Fruit fly (Drosophila melanogaster) whole organism, prepupa: Measurements from ENCODE around the gene Wbp2.

Experiments
- Blimp-1 ChIP-seq: fragments of 200-800 bp; sonication (Bioruptor generic); optimal IDR thresholded peaks from 3 replicates; lab custom pipeline; 2017; ENCODE audit warnings: missing biosample characterization, missing genetic modification characterization, mild to moderate bottlenecking, moderate library complexity, missing genetic modification reagents
- CG10631 ChIP-seq: fragments of 200-800 bp; sonication (Bioruptor generic); optimal IDR thresholded peaks from 2 replicates; lab custom pipeline; 2016; ENCODE audit warnings: missing biosample characterization, missing genetic modification characterization
- CG10669 ChIP-seq: fragments of 200-800 bp; sonication (Bioruptor generic); optimal IDR thresholded peaks from 3 replicates; lab custom pipeline; 2018; ENCODE audit warnings: missing biosample characterization, mild to moderate bottlenecking, missing genetic modification characterization, moderate library complexity
- CG11294 ChIP-seq: fragments of 200-800 bp; sonication (Bioruptor generic); IDR thresholded peaks from 2 replicates; pipeline ENCODE4 v1.3.6; 2022; ENCODE audit warnings: missing biosample characterization, missing genetic modification characterization
- CG11762 ChIP-seq: fragments of 200-800 bp; sonication (Bioruptor generic); optimal IDR thresholded peaks from 3 replicates; lab custom pipeline; 2016; ENCODE audit warnings: missing biosample characterization, missing genetic modification characterization; ENCODE audit not compliant: insufficient read depth
- CG11902 ChIP-seq: fragments of 200-800 bp; sonication (Bioruptor generic); optimal IDR thresholded peaks from 3 replicates; lab custom pipeline; 2016; ENCODE audit warnings: missing biosample characterization, missing genetic modification characterization
- CG15336 ChIP-seq: fragments of 200-800 bp; sonication (Bioruptor generic); IDR thresholded peaks from 2 replicates; pipeline ENCODE4 v1.3.6; 2022; ENCODE audit warnings: missing biosample characterization, missing genetic modification characterization
- CG1621 ChIP-seq: fragments of 200-800 bp; sonication (Bioruptor generic); optimal IDR thresholded peaks from 3 replicates; lab custom pipeline; 2018; ENCODE audit warnings: missing biosample characterization, mild to moderate bottlenecking, missing genetic modification characterization
- CG16779 ChIP-seq: fragments of 200-800 bp; sonication (Bioruptor generic); optimal IDR thresholded peaks from 3 replicates; lab custom pipeline; 2017; ENCODE audit warnings: missing biosample characterization, mild to moderate bottlenecking, missing genetic modification characterization
- CG32006 ChIP-seq: fragments of 200-800 bp; sonication (Bioruptor generic); optimal IDR thresholded peaks from 3 replicates; lab custom pipeline; 2017; ENCODE audit warnings: missing biosample characterization, mild to moderate bottlenecking, missing genetic modification characterization
- CG34406 ChIP-seq: fragments of 200-800 bp; sonication (Bioruptor generic); optimal IDR thresholded peaks from 3 replicates; lab custom pipeline; 2016; ENCODE audit warnings: missing biosample characterization, missing genetic modification characterization
- CG3919 ChIP-seq: fragments of 200-800 bp; sonication (Bioruptor generic); optimal IDR thresholded peaks from 3 replicates; lab custom pipeline; 2016; ENCODE audit warnings: missing biosample characterization, missing genetic modification characterization
- CG4318 ChIP-seq: fragments of 200-800 bp; sonication (Bioruptor generic); optimal IDR thresholded peaks from 3 replicates; lab custom pipeline; 2017; ENCODE audit warnings: missing biosample characterization, mild to moderate bottlenecking, missing genetic modification characterization
- CG6163 ChIP-seq: fragments of 200-800 bp; sonication (Bioruptor generic); IDR thresholded peaks from 3 replicates; pipeline ENCODE4 v1.3.6; 2022; ENCODE audit warnings: missing biosample characterization, missing genetic modification characterization
- CG6276 ChIP-seq: fragments of 200-800 bp; sonication (Bioruptor generic); optimal IDR thresholded peaks from 2 replicates; lab custom pipeline; 2017; ENCODE audit warnings: missing biosample characterization, mild to moderate bottlenecking, missing genetic modification characterization
- CG6792 ChIP-seq: fragments of 200-800 bp; sonication (Bioruptor generic); optimal IDR thresholded peaks from 3 replicates; lab custom pipeline; 2016; ENCODE audit warnings: missing biosample characterization, missing genetic modification characterization
- CG6808 ChIP-seq: fragments of 200-800 bp; sonication (Bioruptor generic); optimal IDR thresholded peaks from 3 replicates; lab custom pipeline; 2017; ENCODE audit warnings: missing biosample characterization, missing genetic modification characterization, mild to moderate bottlenecking, moderate library complexity, missing genetic modification reagents
- CG7368 ChIP-seq: fragments of 200-800 bp; sonication (Bioruptor generic); optimal IDR thresholded peaks from 3 replicates; lab custom pipeline; 2016; ENCODE audit warnings: missing biosample characterization, missing genetic modification characterization
- CG8119 ChIP-seq: fragments of 200-800 bp; sonication (Bioruptor generic); IDR thresholded peaks from 3 replicates; pipeline ENCODE4 v1.3.6; 2022; ENCODE audit warnings: missing biosample characterization, missing genetic modification characterization
- CG8319 ChIP-seq: fragments of 200-800 bp; sonication (Bioruptor generic); optimal IDR thresholded peaks from 3 replicates; lab custom pipeline; 2016; ENCODE audit warnings: missing biosample characterization, missing genetic modification characterization
- CG8632 ChIP-seq: fragments of 200-800 bp; sonication (Bioruptor generic); optimal IDR thresholded peaks from 3 replicates; lab custom pipeline; 2016; ENCODE audit warnings: missing biosample characterization, missing genetic modification characterization
- CG9139 ChIP-seq: fragments of 200-800 bp; sonication (Bioruptor generic); optimal IDR thresholded peaks from 3 replicates; lab custom pipeline; 2017; ENCODE audit warnings: missing biosample characterization, mild to moderate bottlenecking, missing genetic modification characterization
- Eip75B ChIP-seq: fragments of 200-800 bp; sonication (Bioruptor generic); optimal IDR thresholded peaks from 3 replicates; lab custom pipeline; 2016; ENCODE audit warnings: missing biosample characterization, missing genetic modification characterization
- Eip78C ChIP-seq: fragments of 200-800 bp; sonication (Bioruptor generic); peaks from one replicate; lab custom pipeline; 2016; ENCODE audit warnings: missing biosample characterization, missing genetic modification characterization
- Eip93F ChIP-seq: fragments of 200-800 bp; sonication (Bioruptor generic); optimal IDR thresholded peaks from 2 replicates; lab custom pipeline; 2016; ENCODE audit warnings: missing biosample characterization, mild to moderate bottlenecking, missing genetic modification characterization
- Ets21C ChIP-seq: fragments of 200-800 bp; sonication (Bioruptor generic); optimal IDR thresholded peaks from 3 replicates; lab custom pipeline; 2016; ENCODE audit warnings: missing biosample characterization, missing genetic modification characterization
- Ets96B ChIP-seq: fragments of 200-800 bp; optimal IDR thresholded peaks from 2 replicates; lab custom pipeline; 2019; ENCODE audit warnings: missing biosample characterization, mild to moderate bottlenecking, missing genetic modification characterization, moderate library complexity
- Gug ChIP-seq: fragments of 200-800 bp; sonication (Bioruptor generic); IDR thresholded peaks from 2 replicates; pipeline ENCODE4 v1.3.6; 2022; ENCODE audit warnings: missing biosample characterization, missing genetic modification characterization
- Hr38 ChIP-seq: sonication (Bioruptor generic); optimal IDR thresholded peaks from 2 replicates; lab custom pipeline; 2016; ENCODE audit warnings: missing biosample characterization, missing genetic modification characterization
- Hr39 ChIP-seq: fragments of 200-800 bp; sonication (Bioruptor generic); optimal IDR thresholded peaks from 2 replicates; lab custom pipeline; 2016; ENCODE audit warnings: missing biosample characterization, missing genetic modification characterization
- Hr4 ChIP-seq: fragments of 200-800 bp; sonication (Bioruptor generic); optimal IDR thresholded peaks from 3 replicates; lab custom pipeline; 2016; ENCODE audit warnings: missing biosample characterization, missing genetic modification characterization
- Lpt ChIP-seq: fragments of 200-800 bp; sonication (Bioruptor generic); optimal IDR thresholded peaks from 3 replicates; lab custom pipeline; 2016; ENCODE audit warnings: missing biosample characterization, missing genetic modification characterization
- Met ChIP-seq: fragments of 200-800 bp; sonication (Bioruptor generic); optimal IDR thresholded peaks from 3 replicates; lab custom pipeline; 2016; ENCODE audit warnings: missing biosample characterization, missing genetic modification characterization
- OdsH ChIP-seq: fragments of 200-800 bp; sonication (Bioruptor generic); optimal IDR thresholded peaks from 3 replicates; lab custom pipeline; 2016; ENCODE audit warnings: missing biosample characterization, missing genetic modification characterization
- Smox ChIP-seq: fragments of 200-800 bp; sonication (Bioruptor generic); optimal IDR thresholded peaks from 3 replicates; lab custom pipeline; 2016; ENCODE audit warnings: missing biosample characterization, missing genetic modification characterization
- Sox102F ChIP-seq: fragments of 200-800 bp; sonication (Bioruptor generic); optimal IDR thresholded peaks from 2 replicates; lab custom pipeline; 2016; ENCODE audit warnings: missing biosample characterization, mild to moderate bottlenecking, missing genetic modification characterization
- Sox14 ChIP-seq: fragments of 200-800 bp; sonication (Bioruptor generic); optimal IDR thresholded peaks from 3 replicates; lab custom pipeline; 2016; ENCODE audit warnings: missing biosample characterization, missing genetic modification characterization
- Sox15 ChIP-seq: fragments of 200-800 bp; sonication (Bioruptor generic); optimal IDR thresholded peaks from 3 replicates; lab custom pipeline; 2016; ENCODE audit warnings: missing biosample characterization, missing genetic modification characterization
- achi ChIP-seq: fragments of 200-800 bp; sonication (Bioruptor generic); optimal IDR thresholded peaks from 3 replicates; lab custom pipeline; 2016; ENCODE audit warnings: missing biosample characterization, missing genetic modification characterization
- dac ChIP-seq: fragments of 200-800 bp; sonication (Bioruptor generic); optimal IDR thresholded peaks from 2 replicates; lab custom pipeline; 2017; ENCODE audit warnings: missing biosample characterization, mild to moderate bottlenecking, missing genetic modification characterization
- dsx ChIP-seq: fragments of 200-800 bp; optimal IDR thresholded peaks from 3 replicates; lab custom pipeline; 2019; ENCODE audit warnings: missing biosample characterization, mild to moderate bottlenecking, missing genetic modification characterization, moderate library complexity; ENCODE audit not compliant: poor library complexity, severe bottlenecking
- eg ChIP-seq: fragments of 200-800 bp; sonication (Bioruptor generic); IDR thresholded peaks from 3 replicates; pipeline ENCODE4 v1.3.6; 2022; ENCODE audit warnings: missing biosample characterization, missing genetic modification characterization
- fd59A ChIP-seq: fragments of 200-800 bp; sonication (Bioruptor generic); optimal IDR thresholded peaks from 2 replicates; lab custom pipeline; 2017; ENCODE audit warnings: missing biosample characterization, mild to moderate bottlenecking, missing genetic modification characterization, missing genetic modification reagents
- fkh ChIP-seq: fragments of 200-800 bp; sonication (Bioruptor generic); optimal IDR thresholded peaks from 3 replicates; lab custom pipeline; 2017; ENCODE audit warnings: missing biosample characterization, mild to moderate bottlenecking, missing genetic modification characterization, moderate library complexity
- lz ChIP-seq: fragments of 200-800 bp; sonication (Bioruptor generic); optimal IDR thresholded peaks from 3 replicates; lab custom pipeline; 2016; ENCODE audit warnings: missing biosample characterization, missing genetic modification characterization
- net ChIP-seq: fragments of 200-800 bp; sonication (Bioruptor generic); optimal IDR thresholded peaks from 3 replicates; lab custom pipeline; 2016; ENCODE audit warnings: missing biosample characterization, missing genetic modification characterization
- pdm3 ChIP-seq: fragments of 200-800 bp; sonication (Bioruptor generic); optimal IDR thresholded peaks from 3 replicates; lab custom pipeline; 2016; ENCODE audit warnings: missing biosample characterization, missing genetic modification characterization
- salr ChIP-seq, 2 experiments: fragments of 200-800 bp; sonication (Bioruptor generic); optimal IDR thresholded peaks; 3 replicates each; lab custom pipeline; 2016 to 2018; ENCODE audit warnings: missing biosample characterization in 2 of 2, missing genetic modification characterization in 2 of 2, mild to moderate bottlenecking in 1 of 2
- ss ChIP-seq, 2 experiments: fragments of 200-800 bp; sonication (Bioruptor generic); optimal IDR thresholded peaks; 2 replicates in 1 of 2; 3 replicates in 1 of 2; lab custom pipeline; 2017 to 2018; ENCODE audit warnings: mild to moderate bottlenecking in 2 of 2, missing biosample characterization in 2 of 2, missing genetic modification characterization in 2 of 2, moderate library complexity in 1 of 2
- svp ChIP-seq: fragments of 200-800 bp; sonication (Bioruptor generic); peaks from one replicate; lab custom pipeline; 2016; ENCODE audit warnings: missing biosample characterization, missing genetic modification characterization
- topi ChIP-seq: fragments of 200-800 bp; sonication (Bioruptor generic); optimal IDR thresholded peaks from 3 replicates; lab custom pipeline; 2016; ENCODE audit warnings: missing biosample characterization, missing genetic modification characterization
- vri ChIP-seq: fragments of 200-800 bp; sonication (Bioruptor generic); optimal IDR thresholded peaks from 3 replicates; lab custom pipeline; 2016; ENCODE audit warnings: missing biosample characterization, mild to moderate bottlenecking, missing genetic modification characterization

The Wbp2 gene

DNA sequence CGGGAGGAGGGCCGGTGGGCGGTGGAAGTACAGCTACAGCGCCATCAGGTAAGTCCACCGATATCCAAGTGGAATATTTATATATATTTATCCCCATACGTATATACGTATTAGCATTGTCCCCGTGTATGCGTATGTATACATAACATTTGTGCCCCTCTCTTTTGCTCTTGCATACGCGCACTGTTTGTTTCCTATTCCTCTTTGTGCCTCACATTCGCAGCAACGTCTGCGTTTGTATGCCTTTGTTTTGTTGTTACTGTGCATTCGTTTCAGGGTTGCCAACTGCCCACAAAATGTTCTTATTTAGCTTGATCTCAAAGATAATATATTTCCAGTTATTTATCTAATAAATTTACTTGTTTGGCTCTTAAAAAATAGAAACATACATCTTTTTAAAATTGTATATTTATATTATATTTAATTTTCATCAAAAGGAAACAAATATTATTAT is 43.6 kb upstream of the Wbp2 start:
- TF ChIP-seq CG3919 (GFP tag; lab: Kevin White, UChicago) = no peak
- TF ChIP-seq Eip75B (GFP tag; lab: Kevin White, UChicago) = peak; percentile 34
- peak; percentile 69 for TF ChIP-seq CG15336
- TF ChIP-seq CG8119 (GFP tag; lab: Robert Waterston, UW) = peak; percentile 66; the same call in 2 of the 3 replicates
- no peak for TF ChIP-seq net (GFP tag; lab: Kevin White, UChicago)
- peak; percentile 57 for TF ChIP-seq CG6792 (GFP tag; lab: Kevin White, UChicago)
- no peak for TF ChIP-seq CG6808 (GFP tag; lab: Kevin White, UChicago)
- TF ChIP-seq CG4318 (GFP tag; lab: Kevin White, UChicago) = no peak
- TF ChIP-seq Sox15 (GFP tag; lab: Kevin White, UChicago) = no peak
- TF ChIP-seq Ets96B (tag; lab: Kevin White, UChicago) = peak; percentile 59
- no peak for TF ChIP-seq ss (GFP tag; optimal IDR thresholded peaks at IDR 0.05; lab: Kevin White, UChicago)
- TF ChIP-seq Blimp-1 (GFP tag; lab: Kevin White, UChicago) = peak; percentile 13
- peak; percentile 71 for TF ChIP-seq Sox102F (GFP tag; lab: Kevin White, UChicago)
- TF ChIP-seq vri (GFP tag; lab: Kevin White, UChicago) = no peak
- no peak for TF ChIP-seq CG8319 (GFP tag; lab: Kevin White, UChicago)
- peak; percentile 62 for TF ChIP-seq CG34406 (GFP tag; lab: Kevin White, UChicago)
- peak; percentile 30 for TF ChIP-seq lz
- TF ChIP-seq CG1621 (tag; lab: Kevin White, UChicago) = no peak
- TF ChIP-seq topi (GFP tag; lab: Kevin White, UChicago) = peak; percentile 54
- peak; percentile 43 for TF ChIP-seq Lpt (GFP tag; lab: Kevin White, UChicago)
- no peak for TF ChIP-seq fkh (GFP tag; lab: Kevin White, UChicago)
- no peak for TF ChIP-seq svp (GFP tag; lab: Kevin White, UChicago)
- peak; percentile 56 for TF ChIP-seq Met
- TF ChIP-seq dac (GFP tag; lab: Kevin White, UChicago) = no peak
- no peak for TF ChIP-seq Gug (GFP tag; lab: Robert Waterston, UW)
- TF ChIP-seq CG11762 = no peak
- no peak for TF ChIP-seq pdm3 (GFP tag; lab: Kevin White, UChicago)
- TF ChIP-seq CG6276 (GFP tag; lab: Kevin White, UChicago) = no peak
- peak; percentile 56 for TF ChIP-seq CG10631 (GFP tag; lab: Kevin White, UChicago)
- peak; percentile 55 for TF ChIP-seq OdsH
- TF ChIP-seq dsx (GFP tag; lab: Kevin White, UChicago) = peak; percentile 54
- TF ChIP-seq achi = peak; percentile 67
- TF ChIP-seq salr (GFP tag; optimal IDR thresholded peaks at IDR 0.05; lab: Kevin White, UChicago) = no peak
- no peak for TF ChIP-seq CG11294
- TF ChIP-seq Ets21C (GFP tag; lab: Kevin White, UChicago) = no peak
- TF ChIP-seq Sox14 (GFP tag; lab: Kevin White, UChicago) = peak; percentile 82
- TF ChIP-seq CG6163 (GFP tag; lab: Robert Waterston, UW) = peak; percentile 85
- peak; percentile 18 for TF ChIP-seq Hr39 (GFP tag; lab: Kevin White, UChicago)
- TF ChIP-seq Eip78C (GFP tag; lab: Kevin White, UChicago) = peak; percentile 86
- no peak for TF ChIP-seq Hr38 (GFP tag; lab: Kevin White, UChicago)
- TF ChIP-seq CG8632 (GFP tag; lab: Kevin White, UChicago) = peak; percentile 67
- TF ChIP-seq CG16779 (tag; lab: Kevin White, UChicago) = peak; percentile 16
- peak; percentile 57 for TF ChIP-seq CG7368 (GFP tag; lab: Kevin White, UChicago)
- peak; percentile 66 for TF ChIP-seq Hr4 (GFP tag; lab: Kevin White, UChicago)
- TF ChIP-seq CG10669 (GFP tag; lab: Kevin White, UChicago) = no peak
- TF ChIP-seq eg = peak; percentile 72; the same call in 2 of the 3 replicates
- TF ChIP-seq Smox (GFP tag; lab: Kevin White, UChicago) = no peak
- TF ChIP-seq CG11902 (GFP tag; lab: Kevin White, UChicago) = no peak
- no peak for TF ChIP-seq CG32006 (GFP tag; lab: Kevin White, UChicago)
- TF ChIP-seq CG9139 (GFP tag; lab: Kevin White, UChicago) = no peak
- no peak for TF ChIP-seq fd59A (GFP tag; lab: Kevin White, UChicago)
- TF ChIP-seq Eip93F (GFP tag; lab: Kevin White, UChicago) = peak; percentile 50
